Worm (Caenorhabditis elegans): ENCODE measurements around the gene nhr-57.

Gene nhr-57

ce11 chrV:4129604-4130003, 2.1 kb upstream of the nhr-57 start, which contains the start of gene phat-4 (continued):
- TF ChIP-seq nfya-1 (tag; optimal IDR thresholded peaks at IDR 0.05; ENCODE audit: borderline replicate concordance, insufficient read depth) (no peak), ceh-58 (GFP tag; IDR thresholded peaks at IDR 0.05) (no peak)

- no peak for TF ChIP-seq T07F8.4 (tag; optimal IDR thresholded peaks at IDR 0.05)
- no peak for TF ChIP-seq lin-26 (GFP tag; IDR thresholded peaks at IDR 0.05)
- TF ChIP-seq zfh-2 (GFP tag; conservative IDR thresholded peaks at IDR 0.05) = no peak
- no peak for TF ChIP-seq sptf-2 (GFP tag; optimal IDR thresholded peaks at IDR 0.05)
- no peak for TF ChIP-seq let-526 (GFP tag; IDR thresholded peaks at IDR 0.05)
- TF ChIP-seq mxl-1 (tag; optimal IDR thresholded peaks at IDR 0.05) = no peak
- TF ChIP-seq nhr-179 (tag; optimal IDR thresholded peaks at IDR 0.05) = no peak
- no peak for TF ChIP-seq tlf-1 (GFP tag; optimal IDR thresholded peaks at IDR 0.05)
- TF ChIP-seq nhr-90 (tag; optimal IDR thresholded peaks at IDR 0.05) = no peak
Observed at ce11 chrV:4134728-4135127, 3.0 kb downstream of the nhr-57 start, which contains the start of gene lgc-1. TSS of gene lgc-1 (plus strand) at chrV:4135028.

ce11 chrV:4138688-4139087, 7.0 kb downstream of the nhr-57 start, which contains the start of gene lgc-29:
TSS of gene lgc-29 (plus strand) at chrV:4138988.
- TF ChIP-seq fkh-3 (tag; optimal IDR thresholded peaks at IDR 0.05) (no peak), egrh-3 (GFP tag; IDR thresholded peaks at IDR 0.05) (no peak), F23B12.7 (tag; optimal IDR thresholded peaks at IDR 0.05; ENCODE audit: insufficient read depth) (no peak), attf-3 (GFP tag; conservative IDR thresholded peaks at IDR 0.05) (no peak), xnd-1 (tag; optimal IDR thresholded peaks at IDR 0.05) (no peak), K12H6.12 (tag; optimal IDR thresholded peaks at IDR 0.05) (no peak), hmg-20 (GFP tag; IDR thresholded peaks at IDR 0.05) (no peak), bed-1 (GFP tag; IDR thresholded peaks at IDR 0.05) (no peak), athp-1 (tag; optimal IDR thresholded peaks at IDR 0.05) (no peak), ztf-3 (GFP tag; optimal IDR thresholded peaks at IDR 0.05) (no peak), B0336.3 (GFP tag; IDR thresholded peaks at IDR 0.05) (no peak)

- TF ChIP-seq attf-3 (GFP tag; conservative IDR thresholded peaks at IDR 0.05) (no peak), pha-4 (tag; optimal IDR thresholded peaks at IDR 0.05) (no peak), ztf-6 (GFP tag; IDR thresholded peaks at IDR 0.05) (no peak), snpc-4 (GFP tag; optimal IDR thresholded peaks at IDR 0.05) (no peak), snpc-4 (tag; optimal IDR thresholded peaks at IDR 0.05) (peak in 3 of 4 experiments; percentile 7 to 37 (median 23)), dox-1 (GFP tag; IDR thresholded peaks at IDR 0.05) (peak; percentile 72), nfyb-1 (GFP tag; IDR thresholded peaks at IDR 0.05) (0 out of 2 replicates have a peak, but pooled peaks have one; percentile 24), mcd-1 (GFP tag; IDR thresholded peaks at IDR 0.05) (peak; percentile 96), F33H1.4 (GFP tag; IDR thresholded peaks at IDR 0.05) (peak; percentile 31; the same call in 1 of the 2 replicates), tbp1 (GFP tag; optimal IDR thresholded peaks at IDR 0.05) (peak; percentile 23), lsl-1 (GFP tag; optimal IDR thresholded peaks at IDR 0.05) (peak; percentile 3), ceh-27 (GFP tag; optimal IDR thresholded peaks at IDR 0.05) (peak; percentile 29), cebp-1 (GFP tag; IDR thresholded peaks at IDR 0.05) (no peak), cebp-1 (tag; optimal IDR thresholded peaks at IDR 0.05) (peak; percentile 59), nhr-80 (tag; optimal IDR thresholded peaks at IDR 0.05) (peak; percentile 71), lin-40 (tag; optimal IDR thresholded peaks at IDR 0.05) (peak; percentile 78), hlh-26 (GFP tag; conservative IDR thresholded peaks at IDR 0.05) (no peak), K11D2.4 (GFP tag; IDR thresholded peaks at IDR 0.05) (peak; percentile 52; the same call in 1 of the 2 replicates), lin-35 (GFP tag; optimal IDR thresholded peaks at IDR 0.05) (peak in 1 of 3 experiments; percentile 47), bed-1 (GFP tag; IDR thresholded peaks at IDR 0.05) (no peak), F52B5.7 (tag; optimal IDR thresholded peaks at IDR 0.05) (no peak), lir-1 (GFP tag; conservative IDR thresholded peaks at IDR 0.05) (no peak), K12H6.12 (tag; optimal IDR thresholded peaks at IDR 0.05) (no peak), B0035.1 (tag; optimal IDR thresholded peaks at IDR 0.05) (no peak), madf-10 (tag; optimal IDR thresholded peaks at IDR 0.05) (no peak), sptf-2 (GFP tag; optimal IDR thresholded peaks at IDR 0.05) (no peak), attf-5 (GFP tag; optimal IDR thresholded peaks at IDR 0.05) (peak; percentile 56)
Observed at ce11 chrV:4143034-4143433, 11.3 kb downstream of the nhr-57 start.
